Worm (Caenorhabditis elegans) whole organism, mixed stage, embryonic: ENCODE measurements around the gene slc-25A18.1.

Experiments
- M03D4.4 ChIP-seq: sonication (generic microtip); optimal IDR thresholded peaks from 2 replicates; lab custom pipeline; 2017; ENCODE audit warnings: mild to moderate bottlenecking, missing genetic modification characterization, missing compliant biosample characterization
- bed-3 ChIP-seq: fragments of 200-800 bp; sonication (Bioruptor generic); optimal IDR thresholded peaks from 3 replicates; lab custom pipeline; 2018; ENCODE audit warnings: mild to moderate bottlenecking, missing genetic modification characterization, moderate library complexity, missing compliant biosample characterization
- blmp-1 ChIP-seq: fragments of 150-350 bp; optimal IDR thresholded peaks from 2 replicates; lab custom pipeline; 2014; ENCODE audit warnings: missing biosample characterization, missing genetic modification characterization
- ceh-39 ChIP-seq: fragments of 150-350 bp; optimal IDR thresholded peaks from 2 replicates; lab custom pipeline; 2014; ENCODE audit warnings: missing biosample characterization, missing genetic modification characterization
- ceh-43 ChIP-seq: fragments of 200-800 bp; sonication (Bioruptor generic); optimal IDR thresholded peaks from 2 replicates; lab custom pipeline; 2018; ENCODE audit warnings: mild to moderate bottlenecking, missing genetic modification characterization, moderate library complexity, missing compliant biosample characterization
- ceh-83 ChIP-seq: fragments of 200-800 bp; sonication (Bioruptor generic); optimal IDR thresholded peaks from 2 replicates; lab custom pipeline; 2018; ENCODE audit warnings: mild to moderate bottlenecking, missing genetic modification characterization, missing compliant biosample characterization
- ces-1 ChIP-seq: fragments of 150-350 bp; optimal IDR thresholded peaks from 2 replicates; lab custom pipeline; 2014; ENCODE audit warnings: missing biosample characterization, missing genetic modification reagents, missing genetic modification characterization
- elt-1 ChIP-seq: sonication (generic microtip); optimal IDR thresholded peaks from 2 replicates; lab custom pipeline; 2017; ENCODE audit warnings: missing genetic modification characterization, mild to moderate bottlenecking, missing compliant biosample characterization, antibody characterized with exemption, moderate library complexity, borderline replicate concordance; ENCODE audit not compliant: insufficient read depth
- elt-3 ChIP-seq: fragments of 150-350 bp; optimal IDR thresholded peaks from 2 replicates; lab custom pipeline; 2014; ENCODE audit warnings: missing biosample characterization, missing genetic modification characterization
- flh-1 ChIP-seq: fragments of 200-800 bp; sonication (Bioruptor generic); optimal IDR thresholded peaks from 2 replicates; lab custom pipeline; 2018; ENCODE audit warnings: mild to moderate bottlenecking, missing genetic modification characterization, moderate library complexity, missing compliant biosample characterization
- ham-2 ChIP-seq: fragments of 200-800 bp; sonication (Bioruptor generic); optimal IDR thresholded peaks from 2 replicates; lab custom pipeline; 2018; ENCODE audit warnings: mild to moderate bottlenecking, missing genetic modification characterization, missing compliant biosample characterization
- hlh-1 ChIP-seq: fragments of 150-350 bp; optimal IDR thresholded peaks from 2 replicates; lab custom pipeline; 2014; ENCODE audit warnings: missing biosample characterization, missing genetic modification reagents, missing genetic modification characterization
- lin-13 ChIP-seq: fragments of 150-350 bp; optimal IDR thresholded peaks from 2 replicates; lab custom pipeline; 2014; ENCODE audit warnings: missing biosample characterization, missing genetic modification characterization
- lsy-2 ChIP-seq: fragments of 150-350 bp; optimal IDR thresholded peaks from 2 replicates; lab custom pipeline; 2014; ENCODE audit warnings: missing biosample characterization, missing genetic modification characterization
- mep-1 ChIP-seq: fragments of 150-350 bp; optimal IDR thresholded peaks from 2 replicates; lab custom pipeline; 2017; ENCODE audit warnings: missing biosample characterization, missing genetic modification reagents, missing genetic modification characterization, inconsistent platforms
- mls-2 ChIP-seq: sonication (generic microtip); optimal IDR thresholded peaks from 2 replicates; lab custom pipeline; 2016; ENCODE audit warnings: mild to moderate bottlenecking, missing genetic modification characterization, moderate library complexity, missing compliant biosample characterization
- nhr-12 ChIP-seq: fragments of 150-350 bp; optimal IDR thresholded peaks from 2 replicates; lab custom pipeline; 2014; ENCODE audit warnings: missing biosample characterization, missing genetic modification characterization
- nhr-2 ChIP-seq: fragments of 150-350 bp; optimal IDR thresholded peaks from 2 replicates; lab custom pipeline; 2014; ENCODE audit warnings: missing biosample characterization, missing genetic modification characterization
- nhr-237 ChIP-seq: fragments of 150-350 bp; optimal IDR thresholded peaks from 2 replicates; lab custom pipeline; 2014; ENCODE audit warnings: missing biosample characterization, missing genetic modification characterization
- nhr-28 ChIP-seq: fragments of 150-350 bp; optimal IDR thresholded peaks from 2 replicates; lab custom pipeline; 2014; ENCODE audit warnings: missing biosample characterization, missing genetic modification characterization
- pha-4 ChIP-seq: fragments of 150-350 bp; optimal IDR thresholded peaks from 2 replicates; lab custom pipeline; 2018; ENCODE audit warnings: missing biosample characterization, missing genetic modification reagents, missing genetic modification characterization
- sem-2 ChIP-seq: fragments of 200-800 bp; sonication (Bioruptor generic); optimal IDR thresholded peaks from 2 replicates; lab custom pipeline; 2018; ENCODE audit warnings: mild to moderate bottlenecking, missing genetic modification characterization, missing compliant biosample characterization
- snpc-4 ChIP-seq: fragments of 150-350 bp; optimal IDR thresholded peaks from 2 replicates; lab custom pipeline; 2014; ENCODE audit warnings: missing biosample characterization, missing genetic modification characterization
- sptf-1 ChIP-seq: sonication (generic microtip); optimal IDR thresholded peaks from 2 replicates; lab custom pipeline; 2017; ENCODE audit warnings: mild to moderate bottlenecking, missing genetic modification characterization, moderate library complexity, missing compliant biosample characterization
- tbx-8 ChIP-seq: fragments of 200-800 bp; sonication (Bioruptor generic); optimal IDR thresholded peaks from 2 replicates; lab custom pipeline; 2018; ENCODE audit warnings: mild to moderate bottlenecking, missing genetic modification characterization, moderate library complexity, missing compliant biosample characterization
- unc-120 ChIP-seq: sonication (generic microtip); optimal IDR thresholded peaks from 2 replicates; lab custom pipeline; 2017; ENCODE audit warnings: missing genetic modification characterization, missing compliant biosample characterization; ENCODE audit not compliant: poor library complexity, severe bottlenecking
- unc-39 ChIP-seq: fragments of 150-350 bp; optimal IDR thresholded peaks from 2 replicates; lab custom pipeline; 2014; ENCODE audit warnings: missing biosample characterization, missing genetic modification characterization
- unc-62 ChIP-seq: fragments of 150-350 bp; optimal IDR thresholded peaks from 2 replicates; lab custom pipeline; 2014; ENCODE audit warnings: missing biosample characterization, missing genetic modification reagents, missing genetic modification characterization
- zip-8 ChIP-seq: fragments of 150-350 bp; optimal IDR thresholded peaks from 2 replicates; lab custom pipeline; 2014; ENCODE audit warnings: missing biosample characterization, missing genetic modification characterization

Gene slc-25A18.1

DNA sequence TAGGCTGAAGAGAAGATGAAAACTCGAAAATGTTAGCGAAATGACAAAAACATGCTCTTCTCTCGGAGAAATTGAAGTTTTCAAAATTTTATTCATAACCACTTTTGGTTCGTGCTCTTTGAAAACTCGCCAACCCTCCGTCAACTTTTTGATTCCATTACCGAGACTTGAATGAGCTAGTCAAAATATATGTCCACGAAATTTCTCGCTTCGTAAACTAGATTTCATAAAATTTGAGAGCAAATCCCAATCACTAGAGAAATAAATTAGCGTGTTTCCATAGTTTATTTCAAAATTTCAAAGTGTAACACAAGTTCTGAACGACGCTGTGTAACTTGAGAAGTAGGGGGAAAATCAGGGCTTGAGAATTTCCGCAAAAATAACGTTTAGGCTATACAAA is 10.0 kb downstream of the slc-25A18.1 start:
- TF ChIP-seq nhr-2 (tag; lab: Kevin White, UChicago) (no peak), ces-1 (GFP tag; lab: Kevin White, UChicago) (peak; percentile 79), ham-2 (GFP tag; lab: Kevin White, UChicago) (no peak)

DNA sequence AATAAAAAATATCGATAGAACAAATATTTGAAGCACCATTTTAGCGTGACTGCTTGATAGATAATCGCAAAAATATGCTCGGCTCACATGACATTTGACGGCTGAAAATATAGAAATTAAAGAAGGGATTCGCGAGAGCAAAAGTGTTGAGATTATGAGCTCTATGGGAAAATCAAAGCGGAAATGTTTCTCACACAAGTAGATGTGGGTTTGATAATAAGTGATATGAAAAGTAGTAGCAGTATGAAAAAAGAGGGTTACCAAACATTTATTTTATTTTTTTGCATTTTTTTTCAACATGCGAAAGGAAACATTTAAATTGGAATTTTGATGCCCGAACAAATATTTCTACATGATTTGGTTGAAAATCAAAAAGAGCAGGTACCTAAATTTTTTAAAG is 12.5 kb downstream of the slc-25A18.1 start, which contains the start of gene iglr-1:
TSS of gene iglr-1 (minus strand) at position 101 of the 400 bp plus-strand sequence.
- TF ChIP-seq zip-8 (tag; lab: Kevin White, UChicago) (no peak), unc-120 (tag; lab: Kevin White, UChicago) (no peak), snpc-4 (no peak), M03D4.4 (no peak), sem-2 (no peak), unc-62 (GFP tag; lab: Kevin White, UChicago) (no peak), nhr-237 (tag; lab: Kevin White, UChicago) (no peak), ham-2 (GFP tag; lab: Kevin White, UChicago) (no peak)

DNA sequence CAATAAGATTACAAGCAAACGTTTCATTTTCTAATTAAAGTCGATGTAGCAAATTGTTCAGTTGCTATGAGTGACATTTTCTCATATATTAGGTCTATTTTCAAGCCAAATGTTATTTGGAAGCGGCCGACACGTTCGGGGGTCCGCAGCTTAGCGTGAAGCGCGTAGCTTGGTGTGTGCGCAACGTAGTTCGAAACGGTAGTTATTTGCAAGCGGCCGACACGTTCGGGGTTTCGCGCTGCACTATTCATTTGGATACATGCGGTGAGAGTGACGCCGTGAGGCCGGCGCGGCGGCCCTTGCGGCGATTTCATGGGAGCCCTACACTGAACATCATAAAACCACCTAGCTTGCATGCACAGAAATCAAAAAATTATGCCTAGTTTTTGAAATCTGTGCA is 15.6 kb downstream of the slc-25A18.1 start:
- no peak for TF ChIP-seq tbx-8 (GFP tag; lab: Kevin White, UChicago)
- TF ChIP-seq bed-3 (GFP tag; lab: Kevin White, UChicago): no peak
- TF ChIP-seq nhr-28 (tag; lab: Kevin White, UChicago): no peak
- TF ChIP-seq mep-1 (tag; lab: Kevin White, UChicago): no peak
- TF ChIP-seq nhr-12 (tag; lab: Kevin White, UChicago): no peak
- no peak for TF ChIP-seq elt-1 (tag; lab: Kevin White, UChicago)
- TF ChIP-seq ceh-39: no peak
- TF ChIP-seq ceh-43 (GFP tag; lab: Kevin White, UChicago): no peak
- no peak for TF ChIP-seq mls-2 (tag; lab: Kevin White, UChicago)
- no peak for TF ChIP-seq unc-39
- no peak for TF ChIP-seq blmp-1
- no peak for TF ChIP-seq unc-62 (GFP tag; lab: Kevin White, UChicago)
- TF ChIP-seq sptf-1 (tag; lab: Kevin White, UChicago): no peak
- no peak for TF ChIP-seq unc-120 (tag; lab: Kevin White, UChicago)
- no peak for TF ChIP-seq nhr-237 (tag; lab: Kevin White, UChicago)
- no peak for TF ChIP-seq ham-2 (GFP tag; lab: Kevin White, UChicago)

DNA sequence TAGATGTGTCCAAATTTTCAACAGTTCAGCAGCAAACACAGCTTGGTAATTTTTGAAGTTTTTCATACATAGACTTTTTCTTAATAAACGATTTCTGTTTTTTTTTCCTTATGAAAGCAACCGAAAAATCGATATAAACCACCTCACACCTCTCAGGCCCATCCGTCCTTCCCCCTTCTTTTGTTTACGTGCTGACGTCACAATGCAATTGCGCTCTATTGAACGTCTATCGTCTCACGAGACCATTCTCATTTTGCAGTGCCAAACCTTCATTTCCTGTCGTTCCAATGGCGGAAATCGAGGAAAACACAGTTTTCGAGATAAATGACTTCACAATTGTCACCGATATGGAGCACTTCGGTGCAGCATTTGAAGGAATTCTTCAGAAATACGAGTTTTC is 20.5 kb downstream of the slc-25A18.1 start, which contains the start of gene rbg-1:
TSS of gene rbg-1 (plus strand) at position 260 of the 400 bp plus-strand sequence.
- TF ChIP-seq pha-4: peak; percentile 92
- peak; percentile 74 for TF ChIP-seq lin-13
- peak; percentile 75 for TF ChIP-seq mep-1 (tag; lab: Kevin White, UChicago)
- TF ChIP-seq bed-3 (GFP tag; lab: Kevin White, UChicago): no peak
- TF ChIP-seq ceh-39: peak; percentile 63
- TF ChIP-seq sptf-1 (tag; lab: Kevin White, UChicago): peak; percentile 64
- peak; percentile 53 for TF ChIP-seq ces-1 (GFP tag; lab: Kevin White, UChicago)
- no peak for TF ChIP-seq nhr-2 (tag; lab: Kevin White, UChicago)
- no peak for TF ChIP-seq snpc-4
- TF ChIP-seq mls-2 (tag; lab: Kevin White, UChicago): no peak
- peak; percentile 41 for TF ChIP-seq lsy-2 (tag; lab: Kevin White, UChicago)
- TF ChIP-seq nhr-12 (tag; lab: Kevin White, UChicago): no peak
- no peak for TF ChIP-seq unc-39

DNA sequence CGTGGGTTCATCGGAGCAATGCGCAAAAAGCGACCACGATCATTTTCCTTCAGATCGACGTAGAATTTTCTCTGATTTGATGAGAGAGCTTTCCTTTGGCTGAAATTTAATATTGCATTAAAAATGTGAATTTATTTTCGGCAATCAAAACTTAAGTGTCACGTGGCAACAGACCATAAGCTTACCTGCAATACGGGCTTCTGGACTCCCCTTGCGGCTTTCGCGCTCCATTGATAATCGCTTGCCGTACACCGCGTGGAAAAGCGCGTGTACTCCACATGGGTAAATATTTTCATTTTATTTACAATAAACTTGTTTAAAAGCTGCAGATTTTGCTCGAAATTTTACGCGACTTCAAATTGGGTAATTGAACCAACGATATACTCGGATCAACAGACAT is 21.2 kb downstream of the slc-25A18.1 start, which contains the start of gene plp-2:
TSS of gene plp-2 (minus strand) at position 280 of the 400 bp plus-strand sequence.
- TF ChIP-seq flh-1 (GFP tag; lab: Kevin White, UChicago): no peak
- no peak for TF ChIP-seq bed-3 (GFP tag; lab: Kevin White, UChicago)
- no peak for TF ChIP-seq nhr-28 (tag; lab: Kevin White, UChicago)
- TF ChIP-seq nhr-237 (tag; lab: Kevin White, UChicago): no peak
- TF ChIP-seq elt-3 (tag; lab: Kevin White, UChicago): no peak
- TF ChIP-seq unc-62 (GFP tag; lab: Kevin White, UChicago): no peak
- TF ChIP-seq ceh-83: no peak
- no peak for TF ChIP-seq nhr-12 (tag; lab: Kevin White, UChicago)
- no peak for TF ChIP-seq hlh-1 (tag; lab: Kevin White, UChicago)
- no peak for TF ChIP-seq M03D4.4
- TF ChIP-seq ham-2 (GFP tag; lab: Kevin White, UChicago): no peak
- TF ChIP-seq mls-2 (tag; lab: Kevin White, UChicago): no peak
- TF ChIP-seq pha-4: no peak
